Worm (Caenorhabditis elegans) whole organism, L3 larva: ENCODE results near the gene Y119D3B.14.

Experiments used
- nhr-12 ChIP-seq: fragments of 150-350 bp; optimal IDR thresholded peaks from 2 replicates; lab custom pipeline; 2014; ENCODE audit warnings: missing biosample characterization, missing genetic modification characterization
- unc-62 ChIP-seq: fragments of 150-350 bp; sonication (generic microtip); optimal IDR thresholded peaks from 4 replicates; lab custom pipeline; 2014; ENCODE audit warnings: missing biosample characterization, missing genetic modification reagents, missing genetic modification characterization

ce11 chrIII:1181756-1182155, 11.9 kb downstream of the Y119D3B.14 start, which contains the start of gene nspg-8:
- no peak for TF ChIP-seq nhr-12 (tag; lab: Kevin White, UChicago)
- no peak for TF ChIP-seq unc-62
